Fruit fly (Drosophila melanogaster) Kc167 (cell line): ENCODE results near the gene Gyc89Db.

Experiments used
- Myc ChIP-seq: fragments of >200 bp; optimal IDR thresholded peaks from 2 replicates; lab custom pipeline; 2017; ENCODE audit warnings: missing external identifiers
- Sin3A ChIP-seq: fragments of >200 bp; optimal IDR thresholded peaks from 2 replicates; lab custom pipeline; 2018; ENCODE audit warnings: missing external identifiers
- psq ChIP-seq: fragments of >200 bp; optimal IDR thresholded peaks from 2 replicates; lab custom pipeline; 2017; ENCODE audit warnings: missing external identifiers
- ttk ChIP-seq: sonication (Bioruptor generic); optimal IDR thresholded peaks from 2 replicates; lab custom pipeline; 2017; ENCODE audit warnings: missing external identifiers

DNA sequence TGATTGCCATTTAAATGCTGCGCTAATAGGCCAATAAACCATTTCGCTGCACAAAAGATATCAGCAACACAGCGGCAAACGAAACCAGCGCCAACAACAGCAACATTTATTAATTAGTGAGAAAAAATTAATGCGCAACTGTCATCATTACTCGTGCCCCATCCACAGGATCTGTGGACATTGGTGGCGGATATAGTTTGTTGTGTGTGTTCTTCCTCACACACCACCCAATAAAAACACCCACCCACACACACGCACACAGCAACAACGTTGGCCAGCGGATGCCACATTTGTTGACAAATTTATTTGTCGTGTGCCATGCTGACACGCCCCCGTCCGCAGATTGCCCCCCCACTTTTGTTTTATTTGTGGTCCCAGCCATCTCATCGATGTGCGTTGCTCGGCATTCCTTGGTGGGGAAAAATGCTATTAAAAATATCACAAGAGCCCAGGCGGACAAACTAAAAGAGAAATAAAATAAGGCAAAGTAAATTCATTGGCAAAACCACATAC lies 41.3 kb downstream of the Gyc89Db start:
- TF ChIP-seq psq (no peak), Myc (lab: Kevin White, UChicago) (no peak), ttk (lab: Kevin White, UChicago) (no peak), Sin3A (lab: Kevin White, UChicago) (no peak)
